Fruit fly (Drosophila melanogaster): ENCODE results near the gene RIOK1.

RIOK1 gene

dm6 chr3L:11683819-11684521 is 35.7 kb upstream of the RIOK1 start, which contains the start of gene Sugb (continued):
- TF ChIP-seq CG30403 (GFP tag; optimal IDR thresholded peaks at IDR 0.05): peak; percentile 79
- TF ChIP-seq sisA (GFP tag; IDR thresholded peaks at IDR 0.05): no peak; the same call in 1 of the 2 replicates
- TF ChIP-seq ATbp (GFP tag; optimal IDR thresholded peaks at IDR 0.05): peak; percentile 43
- TF ChIP-seq NC2α (GFP tag; optimal IDR thresholded peaks at IDR 0.05): no peak
- TF ChIP-seq CG17612 (GFP tag; IDR thresholded peaks at IDR 0.05): no peak
- TF ChIP-seq CG5180 (GFP tag; optimal IDR thresholded peaks at IDR 0.05): peak; percentile 86
- no peak for TF ChIP-seq aop (GFP tag; IDR thresholded peaks at IDR 0.05)
- no peak for TF ChIP-seq psq (GFP tag; optimal IDR thresholded peaks at IDR 0.05)
- peak; percentile 49 for TF ChIP-seq onecut (GFP tag; IDR thresholded peaks at IDR 0.05)
- peak; percentile 30 for TF ChIP-seq CG18011 (GFP tag; optimal IDR thresholded peaks at IDR 0.05)
- peak; percentile 52 for TF ChIP-seq CG8924 (tag; optimal IDR thresholded peaks at IDR 0.05)
- no peak for TF ChIP-seq CG3065 (GFP tag; optimal IDR thresholded peaks at IDR 0.05)
- TF ChIP-seq CG10267 (tag; optimal IDR thresholded peaks at IDR 0.05): peak; percentile 35
- no peak for TF ChIP-seq twi (tag; optimal IDR thresholded peaks at IDR 0.05)
- peak; percentile 27 for TF ChIP-seq Lhr (GFP tag; optimal IDR thresholded peaks at IDR 0.05)
- peak; percentile 61 for TF ChIP-seq CG17568 (GFP tag; optimal IDR thresholded peaks at IDR 0.05)
- TF ChIP-seq CG17186 (GFP tag; optimal IDR thresholded peaks at IDR 0.05): no peak
- peak; percentile 57 for TF ChIP-seq corto (GFP tag; optimal IDR thresholded peaks at IDR 0.05)
- peak; percentile 74 for TF ChIP-seq CG15514 (GFP tag; optimal IDR thresholded peaks at IDR 0.05)
- TF ChIP-seq Dip3 (GFP tag; optimal IDR thresholded peaks at IDR 0.05): peak; percentile 46
- TF ChIP-seq CG2199 (GFP tag; IDR thresholded peaks at IDR 0.05): no peak
- no peak for TF ChIP-seq Neu2 (GFP tag; optimal IDR thresholded peaks at IDR 0.05; ENCODE audit: borderline replicate concordance)
- TF ChIP-seq repo (GFP tag; optimal IDR thresholded peaks at IDR 0.05): no peak
- 0 out of 3 replicates have a peak, but pooled peaks have one; percentile 20 for TF ChIP-seq ken (GFP tag; IDR thresholded peaks at IDR 0.05)
- 0 out of 3 replicates have a peak, but pooled peaks have one; percentile 30 for TF ChIP-seq CG14050 (GFP tag; IDR thresholded peaks at IDR 0.05)
- no peak for TF ChIP-seq CG5953 (GFP tag; IDR thresholded peaks at IDR 0.05)
- peak; percentile 63 for TF ChIP-seq grau (tag; optimal IDR thresholded peaks at IDR 0.05)
- peak; percentile 67 for TF ChIP-seq Fer1 (GFP tag; optimal IDR thresholded peaks at IDR 0.05)
- no peak for TF ChIP-seq tio (GFP tag; optimal IDR thresholded peaks at IDR 0.05)
- TF ChIP-seq Meics (GFP tag; optimal IDR thresholded peaks at IDR 0.05): peak; percentile 54
- TF ChIP-seq CG6272 (GFP tag; IDR thresholded peaks at IDR 0.05): peak; percentile 46; the same call in 1 of the 2 replicates
- TF ChIP-seq peb (GFP tag; IDR thresholded peaks at IDR 0.05): no peak
- peak; percentile 74; the same call in 2 of the 4 replicates for TF ChIP-seq Gug (GFP tag; IDR thresholded peaks at IDR 0.05)
- peak; percentile 57 for TF ChIP-seq CG14441 (GFP tag; IDR thresholded peaks at IDR 0.05)
- TF ChIP-seq Max (GFP tag; optimal IDR thresholded peaks at IDR 0.05): no peak
- peak; percentile 58 for TF ChIP-seq CG17829 (tag; optimal IDR thresholded peaks at IDR 0.05)
- TF ChIP-seq C15 (GFP tag; IDR thresholded peaks at IDR 0.05): no peak
- no peak for TF ChIP-seq gt (GFP tag; IDR thresholded peaks at IDR 0.05)
- TF ChIP-seq CG6683 (GFP tag; optimal IDR thresholded peaks at IDR 0.05): peak; percentile 40
- peak; percentile 41 for TF ChIP-seq Myb (GFP tag; optimal IDR thresholded peaks at IDR 0.05)
- TF ChIP-seq CG7786 (GFP tag; optimal IDR thresholded peaks at IDR 0.05): peak; percentile 65
- TF ChIP-seq CG6813 (GFP tag; optimal IDR thresholded peaks at IDR 0.05): peak; percentile 42
- TF ChIP-seq CG6765 (GFP tag; optimal IDR thresholded peaks at IDR 0.05): peak; percentile 63
- no peak for TF ChIP-seq CG4282 (GFP tag; optimal IDR thresholded peaks at IDR 0.05)
- TF ChIP-seq CG7987 (GFP tag; optimal IDR thresholded peaks at IDR 0.05): peak; percentile 66
- no peak for TF ChIP-seq crol (GFP tag; IDR thresholded peaks at IDR 0.05)
- no peak for TF ChIP-seq CG9876 (GFP tag; optimal IDR thresholded peaks at IDR 0.05)
- no peak for TF ChIP-seq tll (GFP tag; optimal IDR thresholded peaks at IDR 0.05)
- peak; percentile 68 for TF ChIP-seq CG2678 (tag; optimal IDR thresholded peaks at IDR 0.05)
